Fruit fly (Drosophila melanogaster) whole organism, embryonic: ENCODE results near the gene Sld5.

Experiments
- Atf-2 ChIP-seq: fragments of 200-800 bp; sonication (Bioruptor generic); optimal IDR thresholded peaks from 2 replicates; lab custom pipeline; 2016; ENCODE audit warnings: missing biosample characterization, missing genetic modification characterization
- Bteb2 ChIP-seq: fragments of 200-800 bp; sonication (Bioruptor generic); optimal IDR thresholded peaks from 2 replicates; lab custom pipeline; 2016; ENCODE audit warnings: missing biosample characterization, missing genetic modification characterization
- CG10654 ChIP-seq: fragments of 200-800 bp; sonication (Bioruptor generic); optimal IDR thresholded peaks from 2 replicates; lab custom pipeline; 2016; ENCODE audit warnings: missing biosample characterization, missing genetic modification characterization
- CG11695 ChIP-seq: fragments of 200-800 bp; sonication (Bioruptor generic); IDR thresholded peaks from 3 replicates; pipeline ENCODE4 v1.3.6; 2022; ENCODE audit warnings: missing biosample characterization, missing genetic modification characterization
- CG11723 ChIP-seq: fragments of 200-800 bp; sonication (Bioruptor generic); optimal IDR thresholded peaks from 2 replicates; lab custom pipeline; 2017; ENCODE audit warnings: missing biosample characterization, mild to moderate bottlenecking, missing genetic modification characterization
- CG13296 ChIP-seq: fragments of 200-800 bp; sonication (Bioruptor generic); optimal IDR thresholded peaks from 3 replicates; lab custom pipeline; 2018; ENCODE audit warnings: missing biosample characterization, mild to moderate bottlenecking, missing genetic modification characterization
- CG14667 ChIP-seq: fragments of 200-800 bp; sonication (Bioruptor generic); IDR thresholded peaks from 2 replicates; pipeline ENCODE4 v1.3.6; 2022; ENCODE audit warnings: missing biosample characterization, missing genetic modification characterization
- CG15073 ChIP-seq: fragments of 200-800 bp; sonication (Bioruptor generic); optimal IDR thresholded peaks from 2 replicates; lab custom pipeline; 2016; ENCODE audit warnings: missing biosample characterization, missing genetic modification characterization
- CG1529 ChIP-seq: fragments of 200-800 bp; sonication (Bioruptor generic); optimal IDR thresholded peaks from 3 replicates; lab custom pipeline; 2018; ENCODE audit warnings: missing biosample characterization, missing genetic modification characterization
- CG16779 ChIP-seq: fragments of 200-800 bp; sonication (Bioruptor generic); IDR thresholded peaks from 2 replicates; pipeline ENCODE4 v1.3.6; 2022; ENCODE audit warnings: missing biosample characterization, missing genetic modification characterization
- CG17186 ChIP-seq: fragments of 200-800 bp; sonication (Bioruptor generic); optimal IDR thresholded peaks from 3 replicates; lab custom pipeline; 2017; ENCODE audit warnings: missing biosample characterization, missing genetic modification reagents, missing genetic modification characterization
- CG17359 ChIP-seq: fragments of 200-800 bp; sonication (Bioruptor generic); optimal IDR thresholded peaks from 3 replicates; lab custom pipeline; 2018; ENCODE audit warnings: missing biosample characterization, mild to moderate bottlenecking, missing genetic modification characterization, moderate library complexity
- CG18764 ChIP-seq: fragments of 200-800 bp; sonication (Bioruptor generic); optimal IDR thresholded peaks from 3 replicates; lab custom pipeline; 2016; ENCODE audit warnings: missing biosample characterization, missing genetic modification characterization
- CG2129 ChIP-seq: fragments of 200-800 bp; sonication (Bioruptor generic); IDR thresholded peaks from 2 replicates; pipeline ENCODE4 v1.3.6; 2022; ENCODE audit warnings: missing biosample characterization, missing genetic modification characterization; ENCODE audit not compliant: partially characterized antibody
- CG2889 ChIP-seq: fragments of 200-800 bp; sonication (Bioruptor generic); IDR thresholded peaks from 3 replicates; pipeline ENCODE4 v1.3.6; 2022; ENCODE audit warnings: missing biosample characterization, missing genetic modification characterization
- CG31224 ChIP-seq: fragments of 200-800 bp; sonication (Bioruptor generic); IDR thresholded peaks from 2 replicates; pipeline ENCODE4 v1.3.6; 2022; ENCODE audit warnings: missing biosample characterization, missing genetic modification characterization
- CG34224 ChIP-seq: fragments of 200-800 bp; sonication (Bioruptor generic); IDR thresholded peaks from 3 replicates; pipeline ENCODE4 v1.3.6; 2022; ENCODE audit warnings: missing biosample characterization, missing genetic modification characterization; ENCODE audit not compliant: partially characterized antibody
- CG3838 ChIP-seq: fragments of 200-800 bp; sonication (Bioruptor generic); optimal IDR thresholded peaks from 3 replicates; lab custom pipeline; 2016; ENCODE audit warnings: missing biosample characterization, missing genetic modification characterization
- CG43689 ChIP-seq: fragments of 200-800 bp; sonication (Bioruptor generic); IDR thresholded peaks from 2 replicates; pipeline ENCODE4 v1.3.6; 2022; ENCODE audit warnings: missing biosample characterization, missing genetic modification characterization
- CG4617 ChIP-seq: fragments of 200-800 bp; sonication (Bioruptor generic); optimal IDR thresholded peaks from 3 replicates; lab custom pipeline; 2016; ENCODE audit warnings: missing biosample characterization, missing genetic modification characterization, borderline replicate concordance
- CG5953 ChIP-seq: fragments of 200-800 bp; sonication (Bioruptor generic); IDR thresholded peaks from 2 replicates; pipeline ENCODE4 v1.3.6; 2022; ENCODE audit warnings: missing biosample characterization, missing genetic modification characterization
- CG6854 ChIP-seq: fragments of 200-800 bp; sonication (Bioruptor generic); optimal IDR thresholded peaks from 3 replicates; lab custom pipeline; 2017; ENCODE audit warnings: missing biosample characterization, mild to moderate bottlenecking, missing genetic modification characterization
- CG7357 ChIP-seq: fragments of 200-800 bp; sonication (Bioruptor generic); IDR thresholded peaks from 3 replicates; pipeline ENCODE4 v1.3.6; 2022; ENCODE audit warnings: missing biosample characterization, missing genetic modification characterization
- CG7745 ChIP-seq: fragments of 200-800 bp; sonication (Bioruptor generic); optimal IDR thresholded peaks from 2 replicates; lab custom pipeline; 2018; ENCODE audit warnings: missing biosample characterization, mild to moderate bottlenecking, missing genetic modification characterization, moderate library complexity
- CG7786 ChIP-seq: fragments of 200-800 bp; sonication (Bioruptor generic); optimal IDR thresholded peaks from 2 replicates; lab custom pipeline; 2016; ENCODE audit warnings: missing biosample characterization, missing genetic modification characterization
- CG8388 ChIP-seq: fragments of 200-800 bp; sonication (Bioruptor generic); optimal IDR thresholded peaks from 2 replicates; lab custom pipeline; 2019; ENCODE audit warnings: missing biosample characterization, mild to moderate bottlenecking, missing genetic modification characterization, moderate library complexity
- Dfd ChIP-seq, 2 experiments: fragments of >200 bp; optimal IDR thresholded peaks; 2 replicates each; lab custom pipeline; 2017; ENCODE audit warnings: missing biosample characterization in 2 of 2, missing genetic modification characterization in 2 of 2
- Dip3 ChIP-seq: fragments of 200-800 bp; sonication (Bioruptor generic); optimal IDR thresholded peaks from 3 replicates; lab custom pipeline; 2016; ENCODE audit warnings: missing biosample characterization, missing genetic modification characterization
- Doc2 ChIP-seq: fragments of 200-800 bp; sonication (Bioruptor generic); IDR thresholded peaks from 2 replicates; pipeline ENCODE4 v1.3.6; 2022; ENCODE audit warnings: missing biosample characterization, missing genetic modification characterization
- Ets97D ChIP-seq: fragments of 200-800 bp; sonication (Bioruptor generic); optimal IDR thresholded peaks from 3 replicates; lab custom pipeline; 2016; ENCODE audit warnings: missing biosample characterization, missing genetic modification characterization
- Fer2 ChIP-seq: fragments of 200-800 bp; sonication (Bioruptor generic); optimal IDR thresholded peaks from 2 replicates; lab custom pipeline; 2018; ENCODE audit warnings: missing biosample characterization, mild to moderate bottlenecking, missing genetic modification characterization, moderate library complexity
- Lpt ChIP-seq: fragments of >200 bp; optimal IDR thresholded peaks from 2 replicates; lab custom pipeline; 2018; ENCODE audit warnings: missing biosample characterization, missing genetic modification characterization
- Neu2 ChIP-seq: fragments of 200-800 bp; sonication (Bioruptor generic); optimal IDR thresholded peaks from 3 replicates; lab custom pipeline; 2016; ENCODE audit warnings: missing biosample characterization, missing genetic modification characterization, borderline replicate concordance
- Nf-YA ChIP-seq: fragments of 200-800 bp; sonication (Bioruptor generic); IDR thresholded peaks from 2 replicates; pipeline ENCODE4 v1.3.6; 2022; ENCODE audit warnings: missing biosample characterization, missing genetic modification characterization
- Scr ChIP-seq: fragments of 200-800 bp; sonication (Bioruptor generic); IDR thresholded peaks from 2 replicates; pipeline ENCODE4 v1.3.6; 2022; ENCODE audit warnings: missing biosample characterization, missing genetic modification characterization; ENCODE audit not compliant: partially characterized antibody
- bcd ChIP-seq: fragments of 200-800 bp; sonication (Bioruptor generic); optimal IDR thresholded peaks from 2 replicates; lab custom pipeline; 2017; ENCODE audit warnings: missing biosample characterization, mild to moderate bottlenecking, missing genetic modification characterization
- exex ChIP-seq: fragments of 200-800 bp; sonication (Bioruptor generic); optimal IDR thresholded peaks from 4 replicates; lab custom pipeline; 2018; ENCODE audit warnings: missing biosample characterization, mild to moderate bottlenecking, missing genetic modification characterization, moderate library complexity
- fd102C ChIP-seq: fragments of 200-800 bp; sonication (Bioruptor generic); optimal IDR thresholded peaks from 2 replicates; lab custom pipeline; 2018; ENCODE audit warnings: missing biosample characterization, mild to moderate bottlenecking, missing genetic modification characterization, moderate library complexity
- gce ChIP-seq: fragments of 200-800 bp; sonication (Bioruptor generic); IDR thresholded peaks from 3 replicates; pipeline ENCODE4 v1.3.6; 2022; ENCODE audit warnings: missing biosample characterization, missing genetic modification characterization
- hbn ChIP-seq: fragments of 200-800 bp; sonication (Bioruptor generic); IDR thresholded peaks from 2 replicates; pipeline ENCODE4 v1.3.6; 2022; ENCODE audit warnings: missing biosample characterization, missing genetic modification characterization; ENCODE audit not compliant: partially characterized antibody
- kni ChIP-seq: fragments of 200-800 bp; sonication (Bioruptor generic); optimal IDR thresholded peaks from 3 replicates; lab custom pipeline; 2017; ENCODE audit warnings: mild to moderate bottlenecking, missing biosample characterization, missing genetic modification reagents, missing genetic modification characterization
- pho ChIP-seq: fragments of 200-800 bp; sonication (Bioruptor generic); optimal IDR thresholded peaks from 2 replicates; lab custom pipeline; 2016; ENCODE audit warnings: missing biosample characterization, missing genetic modification characterization
- pita ChIP-seq: fragments of 200-800 bp; sonication (Bioruptor generic); optimal IDR thresholded peaks from 2 replicates; lab custom pipeline; 2017; ENCODE audit warnings: missing biosample characterization, mild to moderate bottlenecking, missing genetic modification characterization
- pnt ChIP-seq: fragments of 200-800 bp; sonication (Bioruptor generic); optimal IDR thresholded peaks from 3 replicates; lab custom pipeline; 2016; ENCODE audit warnings: missing biosample characterization, missing genetic modification characterization
- rib ChIP-seq: fragments of 200-800 bp; sonication (Bioruptor generic); IDR thresholded peaks from 2 replicates; pipeline ENCODE4 v1.3.6; 2022; ENCODE audit warnings: missing biosample characterization, missing genetic modification characterization
- sima ChIP-seq: fragments of 200-800 bp; sonication (Bioruptor generic); optimal IDR thresholded peaks from 2 replicates; lab custom pipeline; 2016; ENCODE audit warnings: missing biosample characterization, missing genetic modification characterization
- slbo ChIP-seq: fragments of 200-800 bp; sonication (Bioruptor generic); IDR thresholded peaks from 2 replicates; pipeline ENCODE4 v1.3.6; 2022; ENCODE audit warnings: missing biosample characterization, missing genetic modification characterization
- sqz ChIP-seq: fragments of 200-800 bp; sonication (Bioruptor generic); optimal IDR thresholded peaks from 3 replicates; lab custom pipeline; 2018; ENCODE audit warnings: missing biosample characterization, mild to moderate bottlenecking, missing genetic modification characterization
- tgo ChIP-seq: fragments of 200-800 bp; sonication (Bioruptor generic); IDR thresholded peaks from 3 replicates; pipeline ENCODE4 v1.3.6; 2022; ENCODE audit warnings: missing biosample characterization, missing genetic modification characterization
- twi ChIP-seq: fragments of 200-800 bp; optimal IDR thresholded peaks from 2 replicates; lab custom pipeline; 2019; ENCODE audit warnings: missing biosample characterization, mild to moderate bottlenecking, missing genetic modification characterization, moderate library complexity
- zen2 ChIP-seq: fragments of 200-800 bp; sonication (Bioruptor generic); IDR thresholded peaks from 3 replicates; pipeline ENCODE4 v1.3.6; 2022; ENCODE audit warnings: missing biosample characterization, missing genetic modification characterization; ENCODE audit not compliant: partially characterized antibody

Sld5 gene

DNA sequence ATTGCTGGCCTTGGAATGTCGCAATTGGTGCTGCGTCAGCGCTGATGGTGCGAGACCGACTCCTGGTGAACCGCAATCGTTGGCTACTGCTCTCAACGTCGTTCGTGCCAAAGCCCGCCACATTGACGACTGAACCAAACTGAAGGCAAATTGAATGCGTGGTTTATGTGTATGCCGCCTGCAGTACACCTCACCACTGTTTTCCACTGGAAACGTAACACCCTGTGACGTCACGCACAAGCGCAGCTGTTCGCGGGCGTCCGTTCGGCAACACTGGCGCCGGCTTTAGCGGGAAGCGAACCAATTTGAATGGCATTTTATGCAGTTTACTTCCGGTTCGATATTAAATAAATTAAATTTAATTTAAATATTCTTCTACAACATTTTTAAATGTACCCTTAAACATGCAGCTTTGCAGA is 1.1 kb downstream of the Sld5 start, which contains the start of gene Cmpk (continued):
- TF ChIP-seq fd102C (peak; percentile 53), zen2 (peak; percentile 42; the same call in 2 of the 3 replicates), gce (GFP tag; lab: Robert Waterston, UW) (peak; percentile 75; the same call in 2 of the 3 replicates), Atf-2 (GFP tag; lab: Kevin White, UChicago) (no peak), hbn (GFP tag; lab: Robert Waterston, UW) (peak; percentile 27; the same call in 1 of the 2 replicates), slbo (peak; percentile 52), Nf-YA (GFP tag; lab: Robert Waterston, UW) (no peak), CG7357 (GFP tag; lab: Robert Waterston, UW) (peak; percentile 11; the same call in 1 of the 3 replicates), sima (GFP tag; lab: Kevin White, UChicago) (no peak), exex (tag; lab: Kevin White, UChicago) (peak; percentile 37), CG8388 (GFP tag; lab: Kevin White, UChicago) (peak; percentile 41), CG14667 (GFP tag; lab: Robert Waterston, UW) (peak; percentile 20; the same call in 1 of the 2 replicates), CG4617 (GFP tag; lab: Kevin White, UChicago) (peak; percentile 69), CG11723 (GFP tag; lab: Kevin White, UChicago) (peak; percentile 79), CG43689 (no peak), pnt (no peak), Dfd (GFP tag; optimal IDR thresholded peaks at IDR 0.05; lab: Kevin White, UChicago) (no peak), Ets97D (GFP tag; lab: Kevin White, UChicago) (peak; percentile 97), pita (GFP tag; lab: Kevin White, UChicago) (no peak), CG13296 (GFP tag; lab: Kevin White, UChicago) (peak; percentile 84), CG15073 (GFP tag; lab: Kevin White, UChicago) (no peak), CG16779 (no peak), Dip3 (GFP tag; lab: Kevin White, UChicago) (peak; percentile 53), Bteb2 (peak; percentile 1), CG5953 (GFP tag; lab: Robert Waterston, UW) (peak; percentile 58), bcd (GFP tag; lab: Kevin White, UChicago) (peak; percentile 83), pho (no peak), CG11695 (GFP tag; lab: Robert Waterston, UW) (0 out of 3 replicates have a peak, but pooled peaks have one; percentile 16), Neu2 (GFP tag; lab: Kevin White, UChicago) (no peak), CG3838 (no peak), CG2889 (no peak), Scr (GFP tag; lab: Robert Waterston, UW) (peak; percentile 44; the same call in 1 of the 2 replicates), CG1529 (GFP tag; lab: Kevin White, UChicago) (peak; percentile 46), CG34224 (peak; percentile 40; the same call in 1 of the 3 replicates), CG17359 (tag; lab: Kevin White, UChicago) (peak; percentile 64), Fer2 (tag; lab: Kevin White, UChicago) (peak; percentile 45), kni (GFP tag; lab: Kevin White, UChicago) (peak; percentile 83), CG18764 (GFP tag; lab: Kevin White, UChicago) (peak; percentile 12), CG17186 (GFP tag; lab: Kevin White, UChicago) (peak; percentile 63), CG7745 (tag; lab: Kevin White, UChicago) (no peak), tgo (GFP tag; lab: Robert Waterston, UW) (no peak; the same call in 2 of the 3 replicates), sqz (GFP tag; lab: Kevin White, UChicago) (no peak), CG31224 (GFP tag; lab: Robert Waterston, UW) (peak; percentile 26; the same call in 1 of the 2 replicates), Lpt (GFP tag; lab: Kevin White, UChicago) (no peak), CG10654 (GFP tag; lab: Kevin White, UChicago) (peak; percentile 52), twi (tag; lab: Kevin White, UChicago) (peak; percentile 47), Doc2 (GFP tag; lab: Robert Waterston, UW) (no peak), CG6854 (peak; percentile 74), CG7786 (GFP tag; lab: Kevin White, UChicago) (peak; percentile 39), rib (no peak), CG2129 (GFP tag; lab: Robert Waterston, UW) (no peak)
